Worm (Caenorhabditis elegans) whole organism, late embryonic: ENCODE data around the gene srd-56.

Experiments used
- F13H6.1 ChIP-seq: sonication (generic microtip); optimal IDR thresholded peaks from 2 replicates; lab custom pipeline; 2016; ENCODE audit warnings: missing genetic modification characterization, missing compliant biosample characterization
- K02D7.2 ChIP-seq: sonication (generic microtip); optimal IDR thresholded peaks from 2 replicates; lab custom pipeline; 2017; ENCODE audit warnings: mild to moderate bottlenecking, missing genetic modification characterization, missing compliant biosample characterization
- K09A11.1 ChIP-seq: sonication (generic microtip); optimal IDR thresholded peaks from 2 replicates; lab custom pipeline; 2017; ENCODE audit warnings: antibody characterized with exemption, mild to moderate bottlenecking, missing genetic modification characterization, missing compliant biosample characterization; ENCODE audit not compliant: insufficient read depth
- Y22D7AL.16 ChIP-seq: sonication (generic microtip); optimal IDR thresholded peaks from 2 replicates; lab custom pipeline; 2016; ENCODE audit warnings: missing genetic modification characterization, missing compliant biosample characterization
- ceh-45 ChIP-seq: fragments of 200-800 bp; sonication (Bioruptor generic); IDR thresholded peaks from 2 replicates; pipeline ENCODE4 v1.3.6; 2022; ENCODE audit warnings: missing genetic modification reagents, missing genetic modification characterization, missing compliant biosample characterization
- ceh-48 ChIP-seq: sonication (generic microtip); optimal IDR thresholded peaks from 2 replicates; lab custom pipeline; 2016; ENCODE audit warnings: missing genetic modification characterization, inconsistent platforms, missing compliant biosample characterization
- che-1 ChIP-seq: sonication (generic microtip); optimal IDR thresholded peaks from 2 replicates; lab custom pipeline; 2016; ENCODE audit warnings: mild to moderate bottlenecking, missing genetic modification characterization, missing compliant biosample characterization
- dmd-4 ChIP-seq: sonication (generic microtip); optimal IDR thresholded peaks from 2 replicates; lab custom pipeline; 2016; ENCODE audit warnings: borderline replicate concordance, missing genetic modification characterization, missing compliant biosample characterization
- dve-1 ChIP-seq: sonication (generic microtip); optimal IDR thresholded peaks from 2 replicates; lab custom pipeline; 2017; ENCODE audit warnings: antibody characterized with exemption, mild to moderate bottlenecking, missing genetic modification characterization, missing compliant biosample characterization
- ets-4 ChIP-seq: sonication (generic microtip); optimal IDR thresholded peaks from 2 replicates; lab custom pipeline; 2016; ENCODE audit warnings: missing genetic modification characterization, missing compliant biosample characterization
- eyg-1 ChIP-seq: sonication (generic microtip); optimal IDR thresholded peaks from 2 replicates; lab custom pipeline; 2016; ENCODE audit warnings: missing genotype, missing genetic modification characterization, missing compliant biosample characterization
- fkh-6 ChIP-seq: sonication (generic microtip); optimal IDR thresholded peaks from 2 replicates; lab custom pipeline; 2016; ENCODE audit warnings: missing genetic modification characterization, missing compliant biosample characterization
- gmeb-2 ChIP-seq: sonication (generic microtip); optimal IDR thresholded peaks from 2 replicates; lab custom pipeline; 2016; ENCODE audit warnings: missing genetic modification characterization, inconsistent platforms, missing compliant biosample characterization
- hlh-13 ChIP-seq: fragments of 200-800 bp; sonication (Bioruptor generic); optimal IDR thresholded peaks from 2 replicates; lab custom pipeline; 2018; ENCODE audit warnings: mild to moderate bottlenecking, missing genetic modification characterization, missing compliant biosample characterization
- hlh-30 ChIP-seq: sonication (generic microtip); optimal IDR thresholded peaks from 2 replicates; lab custom pipeline; 2017; ENCODE audit warnings: antibody characterized with exemption, missing genetic modification characterization, missing compliant biosample characterization; ENCODE audit not compliant: insufficient read depth
- hlh-6 ChIP-seq: sonication (generic microtip); optimal IDR thresholded peaks from 2 replicates; lab custom pipeline; 2016; ENCODE audit warnings: missing genotype, missing genetic modification characterization, missing compliant biosample characterization
- hlh-8 ChIP-seq: sonication (generic microtip); optimal IDR thresholded peaks from 2 replicates; lab custom pipeline; 2016; ENCODE audit warnings: missing genotype, missing genetic modification characterization, missing compliant biosample characterization
- lim-6 ChIP-seq: sonication (generic microtip); optimal IDR thresholded peaks from 2 replicates; lab custom pipeline; 2016; ENCODE audit warnings: missing genetic modification characterization, missing compliant biosample characterization
- lin-11 ChIP-seq: fragments of 200-800 bp; sonication (Bioruptor generic); optimal IDR thresholded peaks from 2 replicates; lab custom pipeline; 2018; ENCODE audit warnings: mild to moderate bottlenecking, missing genetic modification characterization, missing compliant biosample characterization
- madf-2 ChIP-seq: sonication (generic microtip); optimal IDR thresholded peaks from 2 replicates; lab custom pipeline; 2017; ENCODE audit warnings: missing genetic modification characterization, missing compliant biosample characterization
- mec-3 ChIP-seq: sonication (generic microtip); optimal IDR thresholded peaks from 2 replicates; lab custom pipeline; 2016; ENCODE audit warnings: borderline replicate concordance, missing genetic modification characterization, missing compliant biosample characterization
- nfya-1 ChIP-seq: sonication (generic microtip); optimal IDR thresholded peaks from 2 replicates; lab custom pipeline; 2017; ENCODE audit warnings: missing genetic modification characterization, mild to moderate bottlenecking, missing compliant biosample characterization, antibody characterized with exemption, moderate library complexity
- nhr-11 ChIP-seq: fragments of 150-350 bp; optimal IDR thresholded peaks from 2 replicates; lab custom pipeline; 2014; ENCODE audit warnings: missing biosample characterization, missing genetic modification characterization
- nhr-232 ChIP-seq: sonication (generic microtip); optimal IDR thresholded peaks from 2 replicates; lab custom pipeline; 2016; ENCODE audit warnings: missing genetic modification characterization, missing compliant biosample characterization
- npax-4 ChIP-seq: sonication (generic microtip); optimal IDR thresholded peaks from 2 replicates; lab custom pipeline; 2016; ENCODE audit warnings: missing genetic modification characterization, missing compliant biosample characterization
- odd-2 ChIP-seq: sonication (generic microtip); optimal IDR thresholded peaks from 2 replicates; lab custom pipeline; 2017; ENCODE audit warnings: antibody characterized with exemption, mild to moderate bottlenecking, missing genetic modification characterization, missing compliant biosample characterization
- pag-3 ChIP-seq: sonication (generic microtip); optimal IDR thresholded peaks from 2 replicates; lab custom pipeline; 2016; ENCODE audit warnings: missing compliant biosample characterization, missing genetic modification characterization, borderline replicate concordance
- pat-9 ChIP-seq: fragments of 200-800 bp; sonication (Bioruptor generic); optimal IDR thresholded peaks from 2 replicates; lab custom pipeline; 2018; ENCODE audit warnings: mild to moderate bottlenecking, missing genetic modification characterization, moderate library complexity, missing compliant biosample characterization
- pax-1 ChIP-seq: fragments of 150-350 bp; optimal IDR thresholded peaks from 2 replicates; lab custom pipeline; 2014; ENCODE audit warnings: missing biosample characterization, missing genetic modification characterization
- pha-2 ChIP-seq: sonication (generic microtip); optimal IDR thresholded peaks from 2 replicates; lab custom pipeline; 2017; ENCODE audit warnings: mild to moderate bottlenecking, missing genetic modification characterization, missing compliant biosample characterization
- pha-4 ChIP-seq: fragments of 150-350 bp; optimal IDR thresholded peaks from 2 replicates; lab custom pipeline; 2018; ENCODE audit warnings: missing biosample characterization, missing genetic modification reagents, missing genetic modification characterization
- pqm-1 ChIP-seq: sonication (generic microtip); optimal IDR thresholded peaks from 2 replicates; lab custom pipeline; 2016; ENCODE audit warnings: missing genetic modification characterization, missing compliant biosample characterization
- ref-2 ChIP-seq: sonication (generic microtip); optimal IDR thresholded peaks from 2 replicates; lab custom pipeline; 2016; ENCODE audit warnings: missing genetic modification characterization, missing compliant biosample characterization
- rnt-1 ChIP-seq: sonication (generic microtip); optimal IDR thresholded peaks from 2 replicates; lab custom pipeline; 2016; ENCODE audit warnings: missing genetic modification characterization, missing compliant biosample characterization
- sdc-2 ChIP-seq: sonication (generic microtip); optimal IDR thresholded peaks from 2 replicates; lab custom pipeline; 2016; ENCODE audit warnings: missing genotype, missing genetic modification characterization, missing compliant biosample characterization
- sox-2 ChIP-seq: fragments of 200-800 bp; sonication (Bioruptor generic); IDR thresholded peaks from 2 replicates; pipeline ENCODE4 v1.3.6; 2022; ENCODE audit warnings: missing genetic modification reagents, missing genetic modification characterization, missing compliant biosample characterization
- sox-4 ChIP-seq: sonication (generic microtip); optimal IDR thresholded peaks from 2 replicates; lab custom pipeline; 2017; ENCODE audit warnings: mild to moderate bottlenecking, missing genetic modification characterization, inconsistent platforms, missing compliant biosample characterization
- syd-9 ChIP-seq: sonication (generic microtip); optimal IDR thresholded peaks from 2 replicates; lab custom pipeline; 2016; ENCODE audit warnings: mild to moderate bottlenecking, missing genetic modification characterization, moderate library complexity, missing compliant biosample characterization
- tbx-2 ChIP-seq: sonication (generic microtip); optimal IDR thresholded peaks from 2 replicates; lab custom pipeline; 2016; ENCODE audit warnings: missing genetic modification characterization, missing compliant biosample characterization
- ttx-3 ChIP-seq: sonication (generic microtip); optimal IDR thresholded peaks from 2 replicates; lab custom pipeline; 2016; ENCODE audit warnings: missing genetic modification reagents, missing genetic modification characterization, missing compliant biosample characterization
- unc-42 ChIP-seq: sonication (generic microtip); optimal IDR thresholded peaks from 2 replicates; lab custom pipeline; 2016; ENCODE audit warnings: missing genotype, missing genetic modification characterization, missing compliant biosample characterization
- unc-55 ChIP-seq: sonication (generic microtip); optimal IDR thresholded peaks from 2 replicates; lab custom pipeline; 2017; ENCODE audit warnings: missing biosample characterization, missing genetic modification reagents, missing genetic modification characterization
- unc-86 ChIP-seq: sonication (generic microtip); optimal IDR thresholded peaks from 2 replicates; lab custom pipeline; 2016; ENCODE audit warnings: missing genetic modification characterization, missing compliant biosample characterization
- zip-5 ChIP-seq: sonication (generic microtip); optimal IDR thresholded peaks from 2 replicates; lab custom pipeline; 2016; ENCODE audit warnings: missing genetic modification characterization, missing compliant biosample characterization

The srd-56 gene

ce11 chrII:7207649-7208048 is 4.6 kb upstream of the srd-56 start:
- no peak for TF ChIP-seq lin-11 (tag; lab: Kevin White, UChicago)
- TF ChIP-seq gmeb-2 (tag; lab: Kevin White, UChicago), result no peak
- TF ChIP-seq unc-86 (tag; lab: Kevin White, UChicago), result no peak

ce11 chrII:7205388-7205787 is 2.4 kb upstream of the srd-56 start, which contains the start of gene srd-59:
TSS of gene srd-59 (plus strand) at chrII:7205688.
- no peak for TF ChIP-seq ttx-3
- TF ChIP-seq Y22D7AL.16 (tag; lab: Kevin White, UChicago), result no peak
- TF ChIP-seq rnt-1 (tag; lab: Kevin White, UChicago), result no peak
- TF ChIP-seq eyg-1 (tag; lab: Kevin White, UChicago), result no peak
- no peak for TF ChIP-seq tbx-2 (tag; lab: Kevin White, UChicago)
- TF ChIP-seq odd-2, result no peak
- no peak for TF ChIP-seq pha-4 (tag; lab: Kevin White, UChicago)

ce11 chrII:7204951-7205350 is 1.9 kb upstream of the srd-56 start, which contains the start of gene srd-58:
TSS of gene srd-58 (minus strand) at chrII:7205051.
- no peak for TF ChIP-seq hlh-6
- no peak for TF ChIP-seq syd-9 (tag; lab: Kevin White, UChicago)
- TF ChIP-seq ceh-45 (GFP tag; lab: Robert Waterston, UW), result no peak
- TF ChIP-seq hlh-30, result no peak
- no peak for TF ChIP-seq pha-4 (tag; lab: Kevin White, UChicago)
- TF ChIP-seq lim-6 (tag; lab: Kevin White, UChicago), result no peak
- no peak for TF ChIP-seq dve-1 (tag; lab: Kevin White, UChicago)
- TF ChIP-seq npax-4 (tag; lab: Kevin White, UChicago), result no peak
- no peak for TF ChIP-seq nfya-1
- no peak for TF ChIP-seq tbx-2 (tag; lab: Kevin White, UChicago)
- no peak for TF ChIP-seq hlh-13 (GFP tag; lab: Kevin White, UChicago)
- TF ChIP-seq sdc-2 (tag; lab: Kevin White, UChicago), result no peak
- no peak for TF ChIP-seq rnt-1 (tag; lab: Kevin White, UChicago)
- no peak for TF ChIP-seq pqm-1 (tag; lab: Kevin White, UChicago)
- no peak for TF ChIP-seq pat-9 (tag; lab: Kevin White, UChicago)
- no peak for TF ChIP-seq nhr-232 (tag; lab: Kevin White, UChicago)
- no peak for TF ChIP-seq fkh-6 (tag; lab: Kevin White, UChicago)
- no peak for TF ChIP-seq pax-1 (tag; lab: Kevin White, UChicago)

ce11 chrII:7200051-7200599 is 2.9 kb downstream of the srd-56 start, which contains the start of gene pcrg-1:
TSS of gene pcrg-1 (plus strand) at chrII:7200549.
- TF ChIP-seq lin-11 (tag; lab: Kevin White, UChicago) (peak; percentile 77), che-1 (tag; lab: Kevin White, UChicago) (peak; percentile 91), hlh-8 (tag; lab: Kevin White, UChicago) (peak; percentile 44), nhr-11 (tag; lab: Kevin White, UChicago) (no peak), unc-55 (GFP tag; lab: Kevin White, UChicago) (no peak), sox-4 (tag; lab: Kevin White, UChicago) (peak; percentile 85), F13H6.1 (tag; lab: Kevin White, UChicago) (peak; percentile 89), mec-3 (tag; lab: Kevin White, UChicago) (peak; percentile 39), hlh-13 (GFP tag; lab: Kevin White, UChicago) (peak; percentile 92), ets-4 (tag; lab: Kevin White, UChicago) (peak; percentile 52), dmd-4 (peak; percentile 79), zip-5 (tag; lab: Kevin White, UChicago) (peak; percentile 45), gmeb-2 (tag; lab: Kevin White, UChicago) (peak; percentile 78), sox-2 (GFP tag; lab: Robert Waterston, UW) (peak; percentile 87), hlh-6 (peak; percentile 91), K02D7.2 (tag; lab: Kevin White, UChicago) (peak; percentile 74), pha-2 (tag; lab: Kevin White, UChicago) (peak; percentile 78), pag-3 (tag; lab: Kevin White, UChicago) (peak; percentile 8), syd-9 (tag; lab: Kevin White, UChicago) (peak; percentile 74), unc-42 (tag; lab: Kevin White, UChicago) (peak; percentile 35), ttx-3 (peak; percentile 77), sdc-2 (tag; lab: Kevin White, UChicago) (peak; percentile 69), madf-2 (peak; percentile 85), K09A11.1 (tag; lab: Kevin White, UChicago) (peak; percentile 43), pha-4 (tag; lab: Kevin White, UChicago) (no peak), dve-1 (tag; lab: Kevin White, UChicago) (peak; percentile 88), ceh-48 (tag; lab: Kevin White, UChicago) (peak; percentile 74), ref-2 (tag; lab: Kevin White, UChicago) (peak; percentile 77), tbx-2 (tag; lab: Kevin White, UChicago) (peak; percentile 85)
